Worm (Caenorhabditis elegans): ENCODE results near the gene Y43B11AR.3.

Y43B11AR.3 gene

DNA sequence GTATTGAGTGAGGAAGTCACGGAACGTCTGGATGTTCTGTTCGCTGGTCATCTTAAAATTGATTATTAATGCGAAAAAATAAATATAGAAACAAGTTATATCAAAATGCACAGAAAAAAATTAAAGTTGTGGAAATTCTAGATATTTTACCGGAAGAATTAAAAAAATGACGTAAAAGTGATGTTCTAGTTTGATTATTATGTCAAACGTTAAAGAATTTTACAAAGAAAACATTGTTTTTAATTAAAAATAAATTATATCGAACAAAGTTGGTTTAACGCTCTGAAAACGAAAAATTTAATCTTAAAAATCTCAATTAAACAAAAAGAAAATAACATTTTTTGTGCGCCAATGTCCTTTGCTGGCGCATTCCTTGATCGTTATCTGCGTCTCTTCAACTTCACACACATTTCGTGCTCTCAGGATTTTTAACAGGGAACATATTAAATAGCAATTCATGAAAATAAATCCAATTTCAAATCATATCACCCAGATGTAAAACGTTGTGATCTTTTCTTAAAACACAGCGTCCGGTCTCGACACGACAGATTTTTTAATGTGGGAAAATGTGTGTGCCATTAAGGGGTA, 38.9 kb downstream of the Y43B11AR.3 start, which contains the start of gene tin-9.1 (continued):
- TF ChIP-seq lin-35 (GFP tag; optimal IDR thresholded peaks at IDR 0.05): peak in 1 of 3 experiments; percentile 67
- TF ChIP-seq hrde-1 (tag; optimal IDR thresholded peaks at IDR 0.05; ENCODE audit: borderline replicate concordance): no peak
- no peak for TF ChIP-seq F37B4.10 (GFP tag; IDR thresholded peaks at IDR 0.05)
- no peak for TF ChIP-seq akir-1 (GFP tag; optimal IDR thresholded peaks at IDR 0.05)
- no peak for TF ChIP-seq nfya-1 (tag; optimal IDR thresholded peaks at IDR 0.05; ENCODE audit: borderline replicate concordance, insufficient read depth)
- TF ChIP-seq ztf-25 (GFP tag; IDR thresholded peaks at IDR 0.05): no peak
- TF ChIP-seq rcor-1 (GFP tag; IDR thresholded peaks at IDR 0.05): 0 out of 2 replicates have a peak, but pooled peaks have one; percentile 9
- no peak for TF ChIP-seq F39B2.1 (GFP tag; IDR thresholded peaks at IDR 0.05)
- TF ChIP-seq madf-10 (tag; optimal IDR thresholded peaks at IDR 0.05): no peak
- TF ChIP-seq pha-4 (tag; optimal IDR thresholded peaks at IDR 0.05): no peak
- TF ChIP-seq rec-8 (tag; optimal IDR thresholded peaks at IDR 0.05): no peak
- no peak for TF ChIP-seq dpl-1 (GFP tag; optimal IDR thresholded peaks at IDR 0.05)
- no peak for TF ChIP-seq tbx-9 (tag; optimal IDR thresholded peaks at IDR 0.05; ENCODE audit: borderline replicate concordance)
- TF ChIP-seq cebp-1 (GFP tag; IDR thresholded peaks at IDR 0.05): no peak
- peak; percentile 41 for TF ChIP-seq cebp-1 (tag; optimal IDR thresholded peaks at IDR 0.05)
- no peak for TF ChIP-seq die-1 (tag; optimal IDR thresholded peaks at IDR 0.05)
- no peak for TF ChIP-seq zfh-2 (GFP tag; conservative IDR thresholded peaks at IDR 0.05)
- peak; percentile 31 for TF ChIP-seq tbp1 (GFP tag; optimal IDR thresholded peaks at IDR 0.05)
- TF ChIP-seq athp-1 (tag; optimal IDR thresholded peaks at IDR 0.05): no peak
- no peak for TF ChIP-seq B0035.1 (tag; optimal IDR thresholded peaks at IDR 0.05)
- no peak for TF ChIP-seq ceh-27 (GFP tag; optimal IDR thresholded peaks at IDR 0.05)
- TF ChIP-seq Y53F4B.3 (GFP tag; IDR thresholded peaks at IDR 0.05): no peak
- TF ChIP-seq ceh-79 (tag; optimal IDR thresholded peaks at IDR 0.05): no peak
- no peak for TF ChIP-seq hmg-20 (GFP tag; IDR thresholded peaks at IDR 0.05)
- no peak for TF ChIP-seq xnd-1 (tag; optimal IDR thresholded peaks at IDR 0.05)
- no peak for TF ChIP-seq atf-7 (tag; optimal IDR thresholded peaks at IDR 0.05)
- no peak for TF ChIP-seq ztf-28 (GFP tag; IDR thresholded peaks at IDR 0.05)
- no peak for TF ChIP-seq cebp-2 (GFP tag; IDR thresholded peaks at IDR 0.05)
- 0 out of 2 replicates have a peak, but pooled peaks have one; percentile 24 for TF ChIP-seq ceh-91 (GFP tag; IDR thresholded peaks at IDR 0.05)
- TF ChIP-seq Y79H2A.3 (GFP tag; conservative IDR thresholded peaks at IDR 0.05): no peak
- no peak for TF ChIP-seq somi-1 (GFP tag; optimal IDR thresholded peaks at IDR 0.05)
- TF ChIP-seq lir-1 (GFP tag; conservative IDR thresholded peaks at IDR 0.05): no peak
- TF ChIP-seq ekl-4 (GFP tag; IDR thresholded peaks at IDR 0.05): 0 out of 2 replicates have a peak, but pooled peaks have one; percentile 50
- no peak for TF ChIP-seq snpc-3.4 (tag; optimal IDR thresholded peaks at IDR 0.05)
- no peak for TF ChIP-seq unc-62 (GFP tag; optimal IDR thresholded peaks at IDR 0.05)
- no peak for TF ChIP-seq sptf-2 (GFP tag; optimal IDR thresholded peaks at IDR 0.05)
- peak; percentile 30 for TF ChIP-seq nhr-80 (tag; optimal IDR thresholded peaks at IDR 0.05)
- TF ChIP-seq tlf-1 (GFP tag; optimal IDR thresholded peaks at IDR 0.05): no peak
- no peak for TF ChIP-seq mes-4 (tag; optimal IDR thresholded peaks at IDR 0.05)
- no peak for TF ChIP-seq egl-18 (GFP tag; IDR thresholded peaks at IDR 0.05)
